Worm (Caenorhabditis elegans) whole organism, L3 larva: ENCODE data around the gene oac-42.
"Not testable (repeated sequence)": the region's sequence is repeated elsewhere in the genome, so short reads cannot be mapped to it uniquely, and the experiment has no call there.

Experiments
- R02D3.7 ChIP-seq: fragments of 150-350 bp; optimal IDR thresholded peaks from 2 replicates; lab custom pipeline; 2014; ENCODE audit warnings: missing biosample characterization, missing genetic modification characterization
- ZK546.5 ChIP-seq: sonication (generic microtip); optimal IDR thresholded peaks from 2 replicates; lab custom pipeline; 2017; ENCODE audit warnings: missing biosample characterization, missing genetic modification characterization
- ama-1 ChIP-seq: fragments of 150-350 bp; optimal IDR thresholded peaks from 2 replicates; lab custom pipeline; 2018
- ceh-28 ChIP-seq: fragments of 150-350 bp; optimal IDR thresholded peaks from 2 replicates; lab custom pipeline; 2014; ENCODE audit warnings: missing biosample characterization, missing genetic modification reagents, missing genetic modification characterization
- ceh-9 ChIP-seq: sonication (generic microtip); optimal IDR thresholded peaks from 2 replicates; lab custom pipeline; 2018; ENCODE audit warnings: missing biosample characterization, missing genetic modification characterization
- daf-12 ChIP-seq: fragments of 150-350 bp; optimal IDR thresholded peaks from 2 replicates; lab custom pipeline; 2014; ENCODE audit warnings: missing biosample characterization, missing genetic modification reagents, missing genetic modification characterization
- egl-5 ChIP-seq: fragments of 150-350 bp; optimal IDR thresholded peaks from 2 replicates; lab custom pipeline; 2017; ENCODE audit warnings: missing biosample characterization, missing genetic modification reagents, missing genetic modification characterization, inconsistent platforms
- elt-2 ChIP-seq: sonication (generic microtip); optimal IDR thresholded peaks from 2 replicates; lab custom pipeline; 2016; ENCODE audit warnings: missing genetic modification reagents, mild to moderate bottlenecking, missing genetic modification characterization, missing compliant biosample characterization
- eor-1 ChIP-seq, 2 experiments: fragments of 150-350 bp; optimal IDR thresholded peaks; 2 replicates each; lab custom pipeline; 2014 to 2018; ENCODE audit warnings: missing biosample characterization in 2 of 2, missing genetic modification characterization in 2 of 2
- fkh-10 ChIP-seq: sonication (generic microtip); optimal IDR thresholded peaks from 2 replicates; lab custom pipeline; 2017; ENCODE audit warnings: missing biosample characterization, missing genetic modification reagents, missing genetic modification characterization
- fkh-2 ChIP-seq: fragments of 150-350 bp; optimal IDR thresholded peaks from 2 replicates; lab custom pipeline; 2014; ENCODE audit warnings: missing biosample characterization, missing genetic modification reagents, missing genetic modification characterization
- fos-1 ChIP-seq: fragments of 150-350 bp; optimal IDR thresholded peaks from 2 replicates; lab custom pipeline; 2014; ENCODE audit warnings: missing biosample characterization, missing genetic modification characterization
- hmg-11 ChIP-seq: sonication (generic microtip); optimal IDR thresholded peaks from 2 replicates; lab custom pipeline; 2016; ENCODE audit warnings: missing genetic modification characterization, missing compliant biosample characterization
- jun-1 ChIP-seq: fragments of 150-350 bp; optimal IDR thresholded peaks from 2 replicates; lab custom pipeline; 2014; ENCODE audit warnings: missing biosample characterization, missing genetic modification reagents, missing genetic modification characterization
- lin-15B ChIP-seq: fragments of 150-350 bp; optimal IDR thresholded peaks from 2 replicates; lab custom pipeline; 2014; ENCODE audit warnings: missing biosample characterization, missing genetic modification characterization
- lin-39 ChIP-seq: fragments of 150-350 bp; optimal IDR thresholded peaks from 2 replicates; lab custom pipeline; 2018; ENCODE audit warnings: missing biosample characterization, missing genetic modification reagents, missing genetic modification characterization
- lsy-12 ChIP-seq: sonication (generic microtip); optimal IDR thresholded peaks from 2 replicates; lab custom pipeline; 2016; ENCODE audit warnings: mild to moderate bottlenecking, missing genetic modification characterization, missing compliant biosample characterization
- mdl-1 ChIP-seq: fragments of 150-350 bp; optimal IDR thresholded peaks from 2 replicates; lab custom pipeline; 2014; ENCODE audit warnings: missing biosample characterization, missing genetic modification characterization
- mml-1 ChIP-seq: fragments of 150-350 bp; sonication (generic microtip); optimal IDR thresholded peaks from 3 replicates; lab custom pipeline; 2014; ENCODE audit warnings: missing biosample characterization, missing genetic modification characterization
- nfya-1 ChIP-seq: sonication (generic microtip); optimal IDR thresholded peaks from 2 replicates; lab custom pipeline; 2017; ENCODE audit warnings: missing genetic modification characterization, mild to moderate bottlenecking, missing compliant biosample characterization, antibody characterized with exemption, moderate library complexity; ENCODE audit not compliant: insufficient read depth
- nhr-12 ChIP-seq: fragments of 150-350 bp; optimal IDR thresholded peaks from 2 replicates; lab custom pipeline; 2014; ENCODE audit warnings: missing biosample characterization, missing genetic modification characterization
- nhr-23 ChIP-seq: fragments of 150-350 bp; optimal IDR thresholded peaks from 2 replicates; lab custom pipeline; 2014; ENCODE audit warnings: missing biosample characterization, missing genetic modification reagents, missing genetic modification characterization
- nhr-25 ChIP-seq: sonication (generic microtip); optimal IDR thresholded peaks from 2 replicates; lab custom pipeline; 2017; ENCODE audit warnings: missing biosample characterization, missing genetic modification characterization
- nhr-28 ChIP-seq: fragments of 150-350 bp; optimal IDR thresholded peaks from 2 replicates; lab custom pipeline; 2014; ENCODE audit warnings: missing biosample characterization, missing genetic modification characterization
- nhr-67 ChIP-seq: fragments of 150-350 bp; optimal IDR thresholded peaks from 2 replicates; lab custom pipeline; 2014; ENCODE audit warnings: missing biosample characterization, missing genetic modification characterization
- nhr-77 ChIP-seq: fragments of 150-350 bp; optimal IDR thresholded peaks from 2 replicates; lab custom pipeline; 2014; ENCODE audit warnings: missing biosample characterization, missing genetic modification characterization
- pha-4 ChIP-seq: fragments of 150-350 bp; optimal IDR thresholded peaks from 2 replicates; lab custom pipeline; 2014; ENCODE audit warnings: missing biosample characterization, missing genetic modification reagents, missing genetic modification characterization
- pqm-1 ChIP-seq: fragments of 150-350 bp; optimal IDR thresholded peaks from 2 replicates; lab custom pipeline; 2017; ENCODE audit warnings: missing biosample characterization, missing genetic modification characterization, inconsistent platforms
- sea-2 ChIP-seq: fragments of 150-350 bp; sonication (generic microtip); optimal IDR thresholded peaks from 4 replicates; lab custom pipeline; 2014; ENCODE audit warnings: missing biosample characterization, missing genetic modification reagents, missing genetic modification characterization
- snpc-4 ChIP-seq: fragments of 150-350 bp; optimal IDR thresholded peaks from 2 replicates; lab custom pipeline; 2014; ENCODE audit warnings: missing biosample characterization, missing genetic modification characterization
- tbx-2 ChIP-seq: sonication (generic microtip); optimal IDR thresholded peaks from 2 replicates; lab custom pipeline; 2016; ENCODE audit warnings: mild to moderate bottlenecking, missing genetic modification characterization, missing compliant biosample characterization
- unc-62 ChIP-seq: fragments of 150-350 bp; sonication (generic microtip); optimal IDR thresholded peaks from 4 replicates; lab custom pipeline; 2014; ENCODE audit warnings: missing biosample characterization, missing genetic modification reagents, missing genetic modification characterization
- zag-1 ChIP-seq: fragments of 150-350 bp; optimal IDR thresholded peaks from 2 replicates; lab custom pipeline; 2014; ENCODE audit warnings: missing biosample characterization, missing genetic modification characterization
- ztf-11 ChIP-seq: fragments of 150-350 bp; optimal IDR thresholded peaks from 2 replicates; lab custom pipeline; 2014; ENCODE audit warnings: missing biosample characterization, missing genetic modification characterization
- ztf-4 ChIP-seq: fragments of 150-350 bp; optimal IDR thresholded peaks from 2 replicates; lab custom pipeline; 2014; ENCODE audit warnings: missing biosample characterization, missing genetic modification characterization

The oac-42 gene

ce11 chrV:15862599-15862998 is 22.0 kb downstream of the oac-42 start, which contains the start of gene srz-12:
srz-12 (minus strand) TSS chrV:15862699.
- TF ChIP-seq lin-15B (tag; lab: Kevin White, UChicago) = no peak
- TF ChIP-seq, all 47 proteins: peak for 0

- TF ChIP-seq lin-15B (tag; lab: Kevin White, UChicago) = no peak
- TF ChIP-seq jun-1 (tag; lab: Kevin White, UChicago) = no peak
- no peak for TF ChIP-seq sea-2
- TF ChIP-seq ama-1 (lab: Kevin White, UChicago) = no peak
- TF ChIP-seq nhr-77 = no peak
- no peak for TF ChIP-seq ceh-28 (tag; lab: Kevin White, UChicago)
- no peak for TF ChIP-seq egl-5 (tag; lab: Kevin White, UChicago)
- no peak for TF ChIP-seq unc-62 (GFP tag; lab: Kevin White, UChicago)
- TF ChIP-seq nhr-28 (tag; lab: Kevin White, UChicago) = no peak
- no peak for TF ChIP-seq ZK546.5 (tag; lab: Kevin White, UChicago)
- TF ChIP-seq tbx-2 (tag; lab: Kevin White, UChicago) = no peak
- no peak for TF ChIP-seq eor-1 (tag; optimal IDR thresholded peaks at IDR 0.05; lab: Kevin White, UChicago)
- TF ChIP-seq pqm-1 = no peak
- TF ChIP-seq fkh-10 (GFP tag; lab: Kevin White, UChicago) = no peak
- no peak for TF ChIP-seq nhr-23 (tag; lab: Kevin White, UChicago)
Observed at ce11 chrV:15858292-15858691, 26.3 kb downstream of the oac-42 start, which contains the start of gene srh-148. srh-148 (minus strand) TSS chrV:15858392.

ce11 chrV:15850276-15850811 is 34.3 kb downstream of the oac-42 start, which contains the start of gene srh-147:
srh-147 (minus strand) TSS chrV:15850326.
- not testable (repeated sequence) for TF ChIP-seq elt-2; nhr-28 (tag; lab: Kevin White, UChicago); hmg-11 (tag; lab: Kevin White, UChicago)

ce11 chrV:15841095-15841494 is 43.5 kb downstream of the oac-42 start, which contains the start of gene srh-149:
srh-149 (minus strand) TSS chrV:15841195.
- TF ChIP-seq pqm-1 (no peak), ceh-28 (tag; lab: Kevin White, UChicago) (no peak), nhr-28 (tag; lab: Kevin White, UChicago) (no peak), zag-1 (tag; lab: Kevin White, UChicago) (no peak), lin-39 (tag; lab: Kevin White, UChicago) (no peak), lsy-12 (no peak), nhr-77 (no peak), ceh-9 (tag; lab: Kevin White, UChicago) (no peak), elt-2 (no peak), snpc-4 (tag; lab: Kevin White, UChicago) (no peak), nhr-25 (tag; lab: Kevin White, UChicago) (no peak), mdl-1 (no peak), eor-1 (tag; optimal IDR thresholded peaks at IDR 0.05; lab: Kevin White, UChicago) (no peak), nhr-12 (no peak), ztf-4 (tag; lab: Kevin White, UChicago) (no peak), ama-1 (lab: Kevin White, UChicago) (no peak), ztf-11 (tag; lab: Kevin White, UChicago) (no peak), R02D3.7 (tag; lab: Kevin White, UChicago) (no peak), fos-1 (tag; lab: Kevin White, UChicago) (no peak), daf-12 (tag; lab: Kevin White, UChicago) (no peak)

- TF ChIP-seq ceh-28 (tag; lab: Kevin White, UChicago) (no peak), nhr-67 (tag; lab: Kevin White, UChicago) (no peak), fkh-2 (tag; lab: Kevin White, UChicago) (no peak), hmg-11 (tag; lab: Kevin White, UChicago) (no peak), mdl-1 (no peak), mml-1 (tag; lab: Kevin White, UChicago) (no peak), ztf-4 (tag; lab: Kevin White, UChicago) (no peak), R02D3.7 (tag; lab: Kevin White, UChicago) (no peak), fos-1 (tag; lab: Kevin White, UChicago) (no peak), ama-1 (lab: Kevin White, UChicago) (no peak), lin-15B (tag; lab: Kevin White, UChicago) (no peak), nhr-23 (tag; lab: Kevin White, UChicago) (no peak), pha-4 (tag; lab: Kevin White, UChicago) (no peak), nfya-1 (tag; lab: Kevin White, UChicago) (no peak), nhr-77 (no peak)
Observed at ce11 chrV:15833622-15834021, 51.0 kb downstream of the oac-42 start, which contains the start of gene srbc-54. srbc-54 (minus strand) TSS chrV:15833722.
